Worm (Caenorhabditis elegans): ENCODE results near the gene cest-2.1.

The cest-2.1 gene

ce11 chrV:14139252-14140100, 31.8 kb downstream of the cest-2.1 start:
- TF ChIP-seq ZK337.2 (GFP tag; IDR thresholded peaks at IDR 0.05) = no peak
- no peak for TF ChIP-seq zfp-2 (tag; optimal IDR thresholded peaks at IDR 0.05)
- peak; percentile 10 for TF ChIP-seq nhr-25 (tag; optimal IDR thresholded peaks at IDR 0.05; ENCODE audit: borderline replicate concordance, insufficient read depth)
- no peak for TF ChIP-seq ceh-32 (tag; optimal IDR thresholded peaks at IDR 0.05; ENCODE audit: poor library complexity)
- no peak for TF ChIP-seq ama-1 (optimal IDR thresholded peaks at IDR 0.05)
- peak; percentile 10 for TF ChIP-seq hlh-11 (tag; optimal IDR thresholded peaks at IDR 0.05)
- TF ChIP-seq aha-1 (tag) = peak; percentile 67
- no peak for TF ChIP-seq unc-39 (tag; optimal IDR thresholded peaks at IDR 0.05)
- TF ChIP-seq daf-16 (GFP tag; optimal IDR thresholded peaks at IDR 0.05) = no peak
- no peak for TF ChIP-seq daf-16 (tag; optimal IDR thresholded peaks at IDR 0.05)
- no peak for TF ChIP-seq ces-1 (GFP tag; optimal IDR thresholded peaks at IDR 0.05)
- TF ChIP-seq gei-8 (GFP tag; optimal IDR thresholded peaks at IDR 0.05) = no peak
- no peak for TF ChIP-seq skn-1 (tag; optimal IDR thresholded peaks at IDR 0.05)
- no peak for TF ChIP-seq mdl-1 (tag; optimal IDR thresholded peaks at IDR 0.05)
- TF ChIP-seq F49E8.2 (tag; optimal IDR thresholded peaks at IDR 0.05; ENCODE audit: borderline replicate concordance) = no peak
- peak; percentile 24 for TF ChIP-seq mep-1 (tag; optimal IDR thresholded peaks at IDR 0.05)
- TF ChIP-seq nhr-6 (tag; optimal IDR thresholded peaks at IDR 0.05) = peak; percentile 61
- TF ChIP-seq ceh-28 (tag; optimal IDR thresholded peaks at IDR 0.05) = no peak
- no peak for TF ChIP-seq Y75B8A.6 (GFP tag; IDR thresholded peaks at IDR 0.05)
- TF ChIP-seq dve-1 (tag; optimal IDR thresholded peaks at IDR 0.05; ENCODE audit: insufficient read depth) = no peak
- TF ChIP-seq D1046.2 (GFP tag; IDR thresholded peaks at IDR 0.05) = no peak
- TF ChIP-seq zip-2 (tag; optimal IDR thresholded peaks at IDR 0.05) = no peak
- no peak for TF ChIP-seq vab-7 (GFP tag; IDR thresholded peaks at IDR 0.05)

- peak; percentile 42; the same call in 1 of the 2 replicates for TF ChIP-seq set-16 (GFP tag; IDR thresholded peaks at IDR 0.05)
These were observed 33.5 kb downstream of the cest-2.1 start, which contains the start of gene AH10.4 for ce11 chrV:14137766-14138165. AH10.4 (minus strand) TSS chrV:14137866.

DNA sequence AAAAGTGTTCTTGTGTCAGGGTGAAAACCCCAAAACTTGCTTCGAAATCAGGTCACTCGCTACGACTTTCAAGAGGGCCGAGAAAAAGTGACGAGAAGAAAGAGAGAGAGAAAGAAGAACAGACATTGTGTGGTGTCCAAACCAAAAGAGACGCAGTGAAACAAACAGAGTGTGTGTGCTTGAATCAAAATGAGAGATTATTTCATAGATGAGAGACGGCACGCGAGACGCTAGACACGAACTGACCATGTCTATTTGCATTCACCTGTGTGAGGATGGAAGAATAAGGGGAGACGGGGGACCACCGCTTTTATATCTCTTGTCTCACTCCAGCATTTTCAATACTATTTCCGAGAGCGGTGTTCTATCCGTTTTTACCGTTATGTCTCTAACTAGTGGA, 35.1 kb downstream of the cest-2.1 start:
- TF ChIP-seq nhr-10 (tag; optimal IDR thresholded peaks at IDR 0.05) = no peak
- TF ChIP-seq pqm-1 (tag; optimal IDR thresholded peaks at IDR 0.05) = peak; percentile 39
- TF ChIP-seq skn-1 (tag; optimal IDR thresholded peaks at IDR 0.05) = no peak
- TF ChIP-seq hlh-11 (tag; optimal IDR thresholded peaks at IDR 0.05) = peak; percentile 89
- TF ChIP-seq saeg-2 (GFP tag; IDR thresholded peaks at IDR 0.05) = no peak
- no peak for TF ChIP-seq lim-7 (GFP tag; IDR thresholded peaks at IDR 0.05)
- no peak for TF ChIP-seq daf-8 (GFP tag; IDR thresholded peaks at IDR 0.05)
- 0 out of 2 replicates have a peak, but pooled peaks have one; percentile 47 for TF ChIP-seq egl-43 (GFP tag; IDR thresholded peaks at IDR 0.05)
- no peak for TF ChIP-seq F26F4.8 (GFP tag; conservative IDR thresholded peaks at IDR 0.05)
- no peak for TF ChIP-seq pha-4 (GFP tag; IDR thresholded peaks at IDR 0.05)
- peak; percentile 67 for TF ChIP-seq pha-4 (tag; optimal IDR thresholded peaks at IDR 0.05)
- TF ChIP-seq unc-130 (GFP tag; optimal IDR thresholded peaks at IDR 0.05) = no peak
- TF ChIP-seq aha-1 (tag) = peak; percentile 84
- TF ChIP-seq zag-1 (tag; optimal IDR thresholded peaks at IDR 0.05) = no peak
- TF ChIP-seq nhr-102 (tag; optimal IDR thresholded peaks at IDR 0.05) = peak; percentile 4
- peak; percentile 68 for TF ChIP-seq dmd-6 (GFP tag; IDR thresholded peaks at IDR 0.05)
- peak; percentile 33 to 69 for TF ChIP-seq lsy-2 (tag; optimal IDR thresholded peaks at IDR 0.05)
- TF ChIP-seq nhr-28 (tag; optimal IDR thresholded peaks at IDR 0.05) = peak; percentile 83
- TF ChIP-seq D1046.2 (GFP tag; IDR thresholded peaks at IDR 0.05) = no peak
- TF ChIP-seq rbr-2 (tag; optimal IDR thresholded peaks at IDR 0.05) = peak; percentile 58
- no peak for TF ChIP-seq spr-3 (GFP tag; optimal IDR thresholded peaks at IDR 0.05)
- no peak for TF ChIP-seq ama-1 (optimal IDR thresholded peaks at IDR 0.05)
- peak; percentile 62 for TF ChIP-seq hmg-1.1 (GFP tag; IDR thresholded peaks at IDR 0.05)
- TF ChIP-seq ces-1 (GFP tag; optimal IDR thresholded peaks at IDR 0.05) = no peak
- TF ChIP-seq nhr-6 (tag; optimal IDR thresholded peaks at IDR 0.05) = peak; percentile 97
- no peak for TF ChIP-seq daf-12 (tag; optimal IDR thresholded peaks at IDR 0.05)
- no peak for TF ChIP-seq vab-7 (GFP tag; IDR thresholded peaks at IDR 0.05)
- peak; percentile 61 for TF ChIP-seq nhr-77 (tag; optimal IDR thresholded peaks at IDR 0.05)
- TF ChIP-seq mxl-3 (GFP tag; optimal IDR thresholded peaks at IDR 0.05) = peak; percentile 81
- TF ChIP-seq zip-2 (tag; optimal IDR thresholded peaks at IDR 0.05) = no peak
- peak; percentile 75 for TF ChIP-seq hlh-30 (tag; optimal IDR thresholded peaks at IDR 0.05; ENCODE audit: insufficient read depth)
- peak; percentile 65 for TF ChIP-seq dve-1 (tag; optimal IDR thresholded peaks at IDR 0.05; ENCODE audit: insufficient read depth)

All from whole organism, L4 larva.